Worm (Caenorhabditis elegans): ENCODE results near the gene nhr-214.

nhr-214 gene

DNA sequence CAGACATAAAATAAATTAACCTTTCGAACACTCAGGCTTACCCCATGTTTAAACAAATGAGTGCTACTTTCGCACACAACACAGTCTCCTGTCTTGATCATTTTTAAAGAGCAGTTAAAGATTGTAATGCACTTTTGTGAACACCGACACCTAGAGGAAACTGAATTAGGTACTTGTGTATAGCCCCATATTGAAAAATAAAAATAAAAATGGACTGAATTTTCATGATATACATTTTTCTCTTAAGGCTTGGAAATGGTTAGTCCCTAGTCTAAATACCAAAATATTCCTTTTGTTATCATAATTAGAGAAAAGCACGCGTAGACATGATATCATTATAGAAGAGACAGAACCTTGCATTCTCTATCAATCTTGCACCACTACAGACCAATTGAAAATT is at the start of gene nhr-214:
TSS of gene nhr-214 (minus strand) at position 101 of the 400 bp plus-strand sequence.
- TF ChIP-seq pqm-1 (tag; optimal IDR thresholded peaks at IDR 0.05) (no peak), nhr-232 (tag; optimal IDR thresholded peaks at IDR 0.05) (no peak), ceh-24 (tag; optimal IDR thresholded peaks at IDR 0.05) (no peak), hlh-30 (tag; optimal IDR thresholded peaks at IDR 0.05; ENCODE audit: insufficient read depth) (no peak), ceh-34 (tag; optimal IDR thresholded peaks at IDR 0.05) (no peak), pax-1 (tag; optimal IDR thresholded peaks at IDR 0.05) (no peak), che-1 (tag; optimal IDR thresholded peaks at IDR 0.05) (no peak), C38D4.7 (GFP tag; optimal IDR thresholded peaks at IDR 0.05) (no peak), lim-6 (tag; optimal IDR thresholded peaks at IDR 0.05) (no peak), fkh-6 (tag; optimal IDR thresholded peaks at IDR 0.05) (no peak)

DNA sequence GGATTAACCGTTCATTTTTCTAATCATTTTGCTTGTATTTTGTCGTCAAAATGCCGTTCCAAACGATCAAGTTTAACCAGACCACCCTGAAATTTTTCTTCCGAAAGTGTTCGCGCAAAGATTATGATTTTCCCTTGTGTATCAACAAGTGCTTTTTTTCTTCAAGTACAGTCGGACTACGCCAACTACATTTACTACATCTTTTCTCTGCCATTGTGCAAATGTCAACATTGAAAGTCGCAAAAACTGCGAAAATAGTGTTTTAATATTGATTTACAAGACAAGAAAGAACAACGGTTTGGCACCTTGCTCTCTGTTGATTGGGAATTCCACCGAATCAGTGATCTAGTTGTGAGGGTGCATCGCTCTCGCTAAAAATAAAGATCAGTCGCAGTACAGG is 48.9 kb upstream of the nhr-214 start:
- no peak for TF ChIP-seq ceh-2 (tag; optimal IDR thresholded peaks at IDR 0.05)

DNA sequence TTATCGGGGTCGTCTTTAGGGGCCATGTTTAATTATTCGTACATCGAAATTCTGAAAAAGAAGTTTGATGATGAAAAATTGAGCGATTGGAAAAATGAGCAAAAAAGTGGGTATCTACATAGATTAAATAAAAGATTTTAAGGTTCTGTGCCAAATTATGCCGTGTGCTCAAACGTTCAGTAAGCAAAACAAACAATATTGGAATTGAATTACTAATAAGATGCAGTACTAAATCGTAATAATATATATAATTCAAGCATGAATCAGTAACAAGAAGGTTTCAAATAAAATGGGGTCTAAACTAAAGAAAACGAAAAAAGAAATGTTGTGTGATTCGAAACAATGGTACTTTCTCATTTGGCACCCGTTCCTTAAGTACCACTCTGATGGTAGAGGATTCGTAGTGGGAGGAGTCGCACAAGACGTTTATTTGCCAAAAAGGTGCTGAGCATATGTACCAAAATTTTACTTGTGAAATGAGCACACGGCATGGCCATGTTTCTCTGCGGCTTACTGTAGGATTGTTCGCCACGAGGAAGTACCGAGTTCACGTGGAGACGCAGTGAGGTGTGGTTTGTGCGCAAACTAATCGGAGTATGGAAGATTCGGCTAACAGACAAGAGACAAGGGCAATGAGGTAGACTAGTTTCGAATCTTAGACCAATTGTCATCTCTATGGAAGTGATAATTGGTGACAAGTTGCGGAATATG is 47.8 kb upstream of the nhr-214 start, which contains the start of gene pgp-14:
TSS of gene pgp-14 (minus strand) at position 51 of the 711 bp plus-strand sequence.
- peak; percentile 1 for TF ChIP-seq sdc-2 (tag; optimal IDR thresholded peaks at IDR 0.05)
- no peak for TF ChIP-seq dmd-4 (tag; optimal IDR thresholded peaks at IDR 0.05; ENCODE audit: borderline replicate concordance)
- no peak for TF ChIP-seq unc-55 (GFP tag; optimal IDR thresholded peaks at IDR 0.05)
- TF ChIP-seq hlh-8 (tag; optimal IDR thresholded peaks at IDR 0.05): no peak
- TF ChIP-seq tbx-2 (tag; optimal IDR thresholded peaks at IDR 0.05): no peak
- TF ChIP-seq ets-4 (tag; optimal IDR thresholded peaks at IDR 0.05): no peak
- no peak for TF ChIP-seq pha-2 (tag; optimal IDR thresholded peaks at IDR 0.05)
- TF ChIP-seq hlh-30 (tag; optimal IDR thresholded peaks at IDR 0.05; ENCODE audit: insufficient read depth): no peak

DNA sequence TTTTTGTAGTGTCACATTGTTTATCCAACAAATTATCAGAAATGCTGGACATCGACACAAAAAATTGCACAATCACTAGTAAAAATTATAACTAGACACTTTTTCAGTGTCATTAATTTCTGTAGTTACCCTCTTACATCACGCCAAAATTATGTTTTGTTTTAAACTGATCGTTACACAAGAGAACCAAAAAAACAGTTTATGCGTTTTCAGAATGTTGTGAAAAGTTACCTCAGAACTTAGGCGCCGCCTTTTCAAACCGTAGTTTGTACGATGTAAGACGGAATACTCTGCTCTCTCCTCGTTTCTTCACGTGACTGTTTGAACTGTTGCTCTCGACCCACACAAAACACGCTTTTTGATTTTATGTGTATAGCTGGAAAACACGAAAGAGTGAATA is 36.6 kb upstream of the nhr-214 start, which contains the start of gene pgp-13:
TSS of gene pgp-13 (plus strand) at position 301 of the 400 bp plus-strand sequence.
- no peak for TF ChIP-seq tbx-7 (tag; optimal IDR thresholded peaks at IDR 0.05)
- TF ChIP-seq ceh-34 (tag; optimal IDR thresholded peaks at IDR 0.05): no peak
- no peak for TF ChIP-seq unc-3 (GFP tag; conservative IDR thresholded peaks at IDR 0.05)
- TF ChIP-seq unc-3 (tag; optimal IDR thresholded peaks at IDR 0.05): no peak
- TF ChIP-seq mec-3 (tag; optimal IDR thresholded peaks at IDR 0.05; ENCODE audit: borderline replicate concordance): no peak
- TF ChIP-seq C08G9.2 (tag; optimal IDR thresholded peaks at IDR 0.05): no peak
- no peak for TF ChIP-seq T23F11.4 (GFP tag; optimal IDR thresholded peaks at IDR 0.05)
- no peak for TF ChIP-seq ceh-30 (tag; optimal IDR thresholded peaks at IDR 0.05)
- TF ChIP-seq ref-2 (tag; optimal IDR thresholded peaks at IDR 0.05): no peak
- no peak for TF ChIP-seq fax-1 (tag; optimal IDR thresholded peaks at IDR 0.05)
- TF ChIP-seq unc-42 (tag; optimal IDR thresholded peaks at IDR 0.05): no peak
- TF ChIP-seq C38D4.7 (GFP tag; optimal IDR thresholded peaks at IDR 0.05): no peak
- TF ChIP-seq ceh-24 (tag; optimal IDR thresholded peaks at IDR 0.05): no peak
- TF ChIP-seq ztf-16 (tag; optimal IDR thresholded peaks at IDR 0.05): no peak
- TF ChIP-seq npax-4 (tag; optimal IDR thresholded peaks at IDR 0.05): no peak
- TF ChIP-seq sox-2 (GFP tag; IDR thresholded peaks at IDR 0.05): no peak

DNA sequence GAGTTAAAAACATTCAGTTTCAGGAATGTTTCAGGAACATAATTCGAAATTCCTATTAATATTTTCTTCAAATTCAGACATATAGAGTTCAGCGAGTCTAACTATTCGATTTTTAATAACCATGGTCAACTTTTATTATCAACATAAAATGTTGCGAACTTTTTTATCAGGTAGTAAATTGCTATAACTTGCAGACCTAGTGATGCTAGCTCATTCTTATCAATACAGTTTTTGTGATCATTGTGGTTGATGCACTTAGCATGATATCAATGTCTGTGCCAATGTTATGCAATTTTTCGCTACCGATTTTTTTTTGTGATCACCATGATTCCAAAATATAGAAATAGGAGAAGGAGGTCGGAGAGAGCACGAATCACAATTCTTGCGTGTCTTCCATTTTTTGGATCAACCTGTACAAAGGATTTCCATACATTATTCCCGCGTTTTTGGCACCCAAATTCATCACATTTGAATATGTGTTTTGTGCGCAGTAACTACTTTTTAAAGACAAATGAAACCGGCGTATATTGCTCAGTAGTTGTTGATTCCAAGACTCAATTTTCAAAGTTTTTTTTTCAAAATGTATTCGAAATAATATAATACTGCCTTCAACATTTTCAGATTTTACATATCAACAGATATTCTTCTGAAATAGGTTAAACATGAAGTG is 29.5 kb upstream of the nhr-214 start, which contains the start of gene pgp-12:
TSS of gene pgp-12 (plus strand) at position 620 of the 670 bp plus-strand sequence.
- TF ChIP-seq K02D7.2 (tag; optimal IDR thresholded peaks at IDR 0.05): no peak
- TF ChIP-seq eyg-1 (tag; optimal IDR thresholded peaks at IDR 0.05): no peak
- no peak for TF ChIP-seq tbx-2 (tag; optimal IDR thresholded peaks at IDR 0.05)
- TF ChIP-seq mec-3 (tag; optimal IDR thresholded peaks at IDR 0.05; ENCODE audit: borderline replicate concordance): no peak
- no peak for TF ChIP-seq ref-2 (tag; optimal IDR thresholded peaks at IDR 0.05)
